Fruit fly (Drosophila melanogaster): ENCODE data around the gene CCT1.

Gene CCT1

DNA sequence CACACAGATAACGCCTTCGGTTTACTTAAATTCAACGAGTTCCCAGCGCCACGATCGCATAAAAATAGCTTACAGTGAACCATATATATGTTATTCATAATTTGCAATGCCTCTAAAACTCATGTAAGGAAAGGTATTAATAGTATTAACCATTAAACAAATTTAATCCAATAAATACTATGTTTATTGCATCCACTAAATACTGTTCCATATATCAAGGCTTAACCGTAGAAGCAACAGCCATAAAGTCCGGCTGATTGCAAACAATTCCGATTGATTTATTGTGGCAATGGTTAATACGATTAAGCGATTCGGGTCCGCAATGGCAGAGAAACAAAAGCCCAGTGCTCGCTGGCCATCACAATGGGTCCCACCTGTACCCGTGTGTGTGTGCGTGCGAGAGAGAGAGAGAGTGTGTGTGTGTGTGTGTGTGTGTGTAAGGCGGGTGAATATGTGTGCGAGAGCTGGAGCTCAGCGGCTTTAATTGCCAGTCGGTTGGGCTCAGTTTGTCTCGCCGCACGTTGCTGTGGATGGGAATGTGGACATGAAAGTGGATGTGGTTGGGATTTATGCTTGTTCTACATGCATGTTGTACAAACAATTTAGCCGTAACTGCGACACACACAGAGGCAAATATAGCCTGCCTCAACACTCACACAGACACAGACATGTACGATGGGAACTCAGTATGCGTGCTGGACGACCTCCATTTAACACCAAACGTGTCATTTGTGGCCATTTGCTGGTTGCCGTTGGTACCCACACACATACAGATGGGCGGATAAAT is 3.5 kb upstream of the CCT1 start (continued):
- TF ChIP-seq tin (GFP tag; optimal IDR thresholded peaks at IDR 0.05) (peak; percentile 36), CG11085 (GFP tag; IDR thresholded peaks at IDR 0.05) (no peak), Hmr (GFP tag; optimal IDR thresholded peaks at IDR 0.05) (peak; percentile 41), HLH54F (GFP tag; optimal IDR thresholded peaks at IDR 0.05) (peak; percentile 19), cad (GFP tag; optimal IDR thresholded peaks at IDR 0.05) (no peak), unpg (GFP tag; optimal IDR thresholded peaks at IDR 0.05) (peak; percentile 26), CG18476 (GFP tag; optimal IDR thresholded peaks at IDR 0.05) (no peak), CG7357 (GFP tag; IDR thresholded peaks at IDR 0.05) (no peak), CG8290 (GFP tag; optimal IDR thresholded peaks at IDR 0.05) (no peak), CG8290 (tag; optimal IDR thresholded peaks at IDR 0.05) (no peak), tio (GFP tag; optimal IDR thresholded peaks at IDR 0.05) (no peak), hkb (optimal IDR thresholded peaks at IDR 0.05) (no peak), hkb (GFP tag; IDR thresholded peaks at IDR 0.05) (0 out of 2 replicates have a peak, but pooled peaks have one; percentile 7), CG14014 (GFP tag; IDR thresholded peaks at IDR 0.05) (0 out of 2 replicates have a peak, but pooled peaks have one; percentile 5), Fer3 (tag; optimal IDR thresholded peaks at IDR 0.05) (peak; percentile 44), CG6765 (GFP tag; optimal IDR thresholded peaks at IDR 0.05) (peak; percentile 7), fru (optimal IDR thresholded peaks at IDR 0.05) (no peak), bowl (GFP tag; IDR thresholded peaks at IDR 0.05) (no peak), tx (GFP tag; optimal IDR thresholded peaks at IDR 0.05) (no peak), HLH3B (GFP tag; IDR thresholded peaks at IDR 0.05) (0 out of 2 replicates have a peak, but pooled peaks have one; percentile 21), jing (GFP tag; optimal IDR thresholded peaks at IDR 0.05) (no peak), CG14860 (GFP tag; IDR thresholded peaks at IDR 0.05; ENCODE audit: partially characterized antibody) (no peak), Lpt (GFP tag; optimal IDR thresholded peaks at IDR 0.05) (no peak), ind (GFP tag; optimal IDR thresholded peaks at IDR 0.05) (peak; percentile 59), bbx (GFP tag; IDR thresholded peaks at IDR 0.05; ENCODE audit: partially characterized antibody) (no peak), CoRest (tag; optimal IDR thresholded peaks at IDR 0.05) (peak; percentile 15), exex (tag; optimal IDR thresholded peaks at IDR 0.05) (peak; percentile 68), vvl (GFP tag; IDR thresholded peaks at IDR 0.05) (peak; percentile 27; the same call in 1 of the 2 replicates), CG11504 (tag; optimal IDR thresholded peaks at IDR 0.05) (peak; percentile 70), E2f2 (GFP tag; IDR thresholded peaks at IDR 0.05) (no peak), al (GFP tag; IDR thresholded peaks at IDR 0.05) (peak; percentile 5; the same call in 1 of the 2 replicates), CG10979 (tag; optimal IDR thresholded peaks at IDR 0.05) (peak; percentile 62), oc (tag; optimal IDR thresholded peaks at IDR 0.05) (no peak), otp (GFP tag; IDR thresholded peaks at IDR 0.05) (no peak), CG31224 (GFP tag; IDR thresholded peaks at IDR 0.05) (no peak), caup (GFP tag; optimal IDR thresholded peaks at IDR 0.05; ENCODE audit: severe bottlenecking) (peak; percentile 16), lbe (GFP tag; optimal IDR thresholded peaks at IDR 0.05) (no peak), CG15601 (tag; optimal IDR thresholded peaks at IDR 0.05) (no peak), gt (GFP tag; IDR thresholded peaks at IDR 0.05) (no peak), croc (GFP tag; conservative IDR thresholded peaks at IDR 0.05) (no peak), Nf-YA (GFP tag; IDR thresholded peaks at IDR 0.05) (0 out of 2 replicates have a peak, but pooled peaks have one; percentile 13), CG17829 (tag; optimal IDR thresholded peaks at IDR 0.05) (no peak), CG3838 (GFP tag; optimal IDR thresholded peaks at IDR 0.05) (no peak), yki (optimal IDR thresholded peaks at IDR 0.05) (no peak), sd (tag; optimal IDR thresholded peaks at IDR 0.05) (no peak), cwo (GFP tag; optimal IDR thresholded peaks at IDR 0.05) (peak; percentile 54), CG11560 (tag; IDR thresholded peaks at IDR 0.05) (no peak), chinmo (GFP tag; IDR thresholded peaks at IDR 0.05; ENCODE audit: partially characterized antibody) (0 out of 4 replicates have a peak, but pooled peaks have one; percentile 35), sima (GFP tag; optimal IDR thresholded peaks at IDR 0.05) (no peak), stwl (tag; optimal IDR thresholded peaks at IDR 0.05) (no peak)
